Fruit fly (Drosophila melanogaster): Measurements from ENCODE around the gene CG1677.

DNA sequence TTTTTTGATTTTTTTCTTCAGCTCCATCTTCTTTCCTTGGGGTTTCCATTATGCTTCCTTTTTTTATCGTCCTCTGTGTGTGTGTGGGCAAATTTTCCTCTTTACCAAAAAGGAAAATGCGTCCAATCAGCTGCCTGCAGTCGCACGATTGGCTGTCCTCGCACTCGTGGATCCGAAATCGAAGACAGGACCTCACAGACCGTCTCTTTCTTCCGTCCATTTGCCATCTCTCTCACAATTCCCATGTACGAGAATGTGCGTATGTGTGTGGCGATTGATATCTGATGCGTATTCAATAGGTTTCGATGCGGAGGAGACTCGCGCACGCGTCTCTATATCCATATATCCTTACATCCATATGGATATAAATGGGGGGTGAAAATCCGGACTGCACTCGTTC is 37.2 kb downstream of the CG1677 start:
- TF ChIP-seq psq (optimal IDR thresholded peaks at IDR 0.05) (no peak), EcR (GFP tag; optimal IDR thresholded peaks at IDR 0.05) (no peak), usp (GFP tag; optimal IDR thresholded peaks at IDR 0.05) (no peak)

All from whole organism.